Fruit fly (Drosophila melanogaster) whole organism, prepupa: Measurements from ENCODE around the gene Nuf2.
A peak's percentile ranks its signal among the peaks of the same experiment; 100 is the strongest.

Experiments
- Blimp-1 ChIP-seq: fragments of 200-800 bp; sonication (Bioruptor generic); optimal IDR thresholded peaks from 3 replicates; lab custom pipeline; 2017; ENCODE audit warnings: missing biosample characterization, missing genetic modification characterization, mild to moderate bottlenecking, moderate library complexity, missing genetic modification reagents
- CG10631 ChIP-seq: fragments of 200-800 bp; sonication (Bioruptor generic); optimal IDR thresholded peaks from 2 replicates; lab custom pipeline; 2016; ENCODE audit warnings: missing biosample characterization, missing genetic modification characterization
- CG10669 ChIP-seq: fragments of 200-800 bp; sonication (Bioruptor generic); optimal IDR thresholded peaks from 3 replicates; lab custom pipeline; 2018; ENCODE audit warnings: missing biosample characterization, mild to moderate bottlenecking, missing genetic modification characterization, moderate library complexity
- CG11294 ChIP-seq: fragments of 200-800 bp; sonication (Bioruptor generic); IDR thresholded peaks from 2 replicates; pipeline ENCODE4 v1.3.6; 2022; ENCODE audit warnings: missing biosample characterization, missing genetic modification characterization
- CG11762 ChIP-seq: fragments of 200-800 bp; sonication (Bioruptor generic); optimal IDR thresholded peaks from 3 replicates; lab custom pipeline; 2016; ENCODE audit warnings: missing biosample characterization, missing genetic modification characterization; ENCODE audit not compliant: insufficient read depth
- CG11902 ChIP-seq: fragments of 200-800 bp; sonication (Bioruptor generic); optimal IDR thresholded peaks from 3 replicates; lab custom pipeline; 2016; ENCODE audit warnings: missing biosample characterization, missing genetic modification characterization
- CG15336 ChIP-seq: fragments of 200-800 bp; sonication (Bioruptor generic); IDR thresholded peaks from 2 replicates; pipeline ENCODE4 v1.3.6; 2022; ENCODE audit warnings: missing biosample characterization, missing genetic modification characterization
- CG1621 ChIP-seq: fragments of 200-800 bp; sonication (Bioruptor generic); optimal IDR thresholded peaks from 3 replicates; lab custom pipeline; 2018; ENCODE audit warnings: missing biosample characterization, mild to moderate bottlenecking, missing genetic modification characterization
- CG16779 ChIP-seq: fragments of 200-800 bp; sonication (Bioruptor generic); optimal IDR thresholded peaks from 3 replicates; lab custom pipeline; 2017; ENCODE audit warnings: missing biosample characterization, mild to moderate bottlenecking, missing genetic modification characterization
- CG3032 ChIP-seq: fragments of 200-800 bp; optimal IDR thresholded peaks from 2 replicates; lab custom pipeline; 2019; ENCODE audit warnings: missing biosample characterization, mild to moderate bottlenecking, missing genetic modification characterization, moderate library complexity
- CG31627 ChIP-seq: fragments of 200-800 bp; sonication (Bioruptor generic); optimal IDR thresholded peaks from 3 replicates; lab custom pipeline; 2016; ENCODE audit warnings: missing biosample characterization, missing genetic modification characterization
- CG32006 ChIP-seq: fragments of 200-800 bp; sonication (Bioruptor generic); optimal IDR thresholded peaks from 3 replicates; lab custom pipeline; 2017; ENCODE audit warnings: missing biosample characterization, mild to moderate bottlenecking, missing genetic modification characterization
- CG34406 ChIP-seq: fragments of 200-800 bp; sonication (Bioruptor generic); optimal IDR thresholded peaks from 3 replicates; lab custom pipeline; 2016; ENCODE audit warnings: missing biosample characterization, missing genetic modification characterization
- CG3919 ChIP-seq: fragments of 200-800 bp; sonication (Bioruptor generic); optimal IDR thresholded peaks from 3 replicates; lab custom pipeline; 2016; ENCODE audit warnings: missing biosample characterization, missing genetic modification characterization
- CG4318 ChIP-seq: fragments of 200-800 bp; sonication (Bioruptor generic); optimal IDR thresholded peaks from 3 replicates; lab custom pipeline; 2017; ENCODE audit warnings: missing biosample characterization, mild to moderate bottlenecking, missing genetic modification characterization
- CG6276 ChIP-seq: fragments of 200-800 bp; sonication (Bioruptor generic); optimal IDR thresholded peaks from 2 replicates; lab custom pipeline; 2017; ENCODE audit warnings: missing biosample characterization, mild to moderate bottlenecking, missing genetic modification characterization
- CG6808 ChIP-seq: fragments of 200-800 bp; sonication (Bioruptor generic); optimal IDR thresholded peaks from 3 replicates; lab custom pipeline; 2017; ENCODE audit warnings: missing biosample characterization, missing genetic modification characterization, mild to moderate bottlenecking, moderate library complexity, missing genetic modification reagents
- CG6854 ChIP-seq: fragments of 200-800 bp; sonication (Bioruptor generic); optimal IDR thresholded peaks from 2 replicates; lab custom pipeline; 2017; ENCODE audit warnings: missing biosample characterization, mild to moderate bottlenecking, missing genetic modification characterization
- CG7368 ChIP-seq: fragments of 200-800 bp; sonication (Bioruptor generic); optimal IDR thresholded peaks from 3 replicates; lab custom pipeline; 2016; ENCODE audit warnings: missing biosample characterization, missing genetic modification characterization
- CG8119 ChIP-seq: fragments of 200-800 bp; sonication (Bioruptor generic); IDR thresholded peaks from 3 replicates; pipeline ENCODE4 v1.3.6; 2022; ENCODE audit warnings: missing biosample characterization, missing genetic modification characterization
- CG8632 ChIP-seq: fragments of 200-800 bp; sonication (Bioruptor generic); optimal IDR thresholded peaks from 3 replicates; lab custom pipeline; 2016; ENCODE audit warnings: missing biosample characterization, missing genetic modification characterization
- Eip75B ChIP-seq: fragments of 200-800 bp; sonication (Bioruptor generic); optimal IDR thresholded peaks from 3 replicates; lab custom pipeline; 2016; ENCODE audit warnings: missing biosample characterization, missing genetic modification characterization
- Eip78C ChIP-seq: fragments of 200-800 bp; sonication (Bioruptor generic); peaks from one replicate; lab custom pipeline; 2016; ENCODE audit warnings: missing biosample characterization, missing genetic modification characterization
- Eip93F ChIP-seq: fragments of 200-800 bp; sonication (Bioruptor generic); optimal IDR thresholded peaks from 2 replicates; lab custom pipeline; 2016; ENCODE audit warnings: missing biosample characterization, mild to moderate bottlenecking, missing genetic modification characterization
- Ets96B ChIP-seq: fragments of 200-800 bp; optimal IDR thresholded peaks from 2 replicates; lab custom pipeline; 2019; ENCODE audit warnings: missing biosample characterization, mild to moderate bottlenecking, missing genetic modification characterization, moderate library complexity
- Hr39 ChIP-seq: fragments of 200-800 bp; sonication (Bioruptor generic); optimal IDR thresholded peaks from 2 replicates; lab custom pipeline; 2016; ENCODE audit warnings: missing biosample characterization, missing genetic modification characterization
- Lpt ChIP-seq: fragments of 200-800 bp; sonication (Bioruptor generic); optimal IDR thresholded peaks from 3 replicates; lab custom pipeline; 2016; ENCODE audit warnings: missing biosample characterization, missing genetic modification characterization
- OdsH ChIP-seq: fragments of 200-800 bp; sonication (Bioruptor generic); optimal IDR thresholded peaks from 3 replicates; lab custom pipeline; 2016; ENCODE audit warnings: missing biosample characterization, missing genetic modification characterization
- Sox102F ChIP-seq: fragments of 200-800 bp; sonication (Bioruptor generic); optimal IDR thresholded peaks from 2 replicates; lab custom pipeline; 2016; ENCODE audit warnings: missing biosample characterization, mild to moderate bottlenecking, missing genetic modification characterization
- Sox14 ChIP-seq: fragments of 200-800 bp; sonication (Bioruptor generic); optimal IDR thresholded peaks from 3 replicates; lab custom pipeline; 2016; ENCODE audit warnings: missing biosample characterization, missing genetic modification characterization
- achi ChIP-seq: fragments of 200-800 bp; sonication (Bioruptor generic); optimal IDR thresholded peaks from 3 replicates; lab custom pipeline; 2016; ENCODE audit warnings: missing biosample characterization, missing genetic modification characterization
- acj6 ChIP-seq: fragments of 200-800 bp; sonication (Bioruptor generic); optimal IDR thresholded peaks from 3 replicates; lab custom pipeline; 2016; ENCODE audit warnings: missing biosample characterization, missing genetic modification characterization
- cyc ChIP-seq: fragments of 200-800 bp; sonication (Bioruptor generic); optimal IDR thresholded peaks from 3 replicates; lab custom pipeline; 2016; ENCODE audit warnings: missing biosample characterization, missing genetic modification characterization
- dac ChIP-seq: fragments of 200-800 bp; sonication (Bioruptor generic); optimal IDR thresholded peaks from 2 replicates; lab custom pipeline; 2017; ENCODE audit warnings: missing biosample characterization, mild to moderate bottlenecking, missing genetic modification characterization
- dsx ChIP-seq: fragments of 200-800 bp; optimal IDR thresholded peaks from 3 replicates; lab custom pipeline; 2019; ENCODE audit warnings: missing biosample characterization, mild to moderate bottlenecking, missing genetic modification characterization, moderate library complexity; ENCODE audit not compliant: poor library complexity, severe bottlenecking
- eg ChIP-seq: fragments of 200-800 bp; sonication (Bioruptor generic); IDR thresholded peaks from 3 replicates; pipeline ENCODE4 v1.3.6; 2022; ENCODE audit warnings: missing biosample characterization, missing genetic modification characterization
- esn ChIP-seq: fragments of 200-800 bp; sonication (Bioruptor generic); optimal IDR thresholded peaks from 2 replicates; lab custom pipeline; 2016; ENCODE audit warnings: missing biosample characterization, mild to moderate bottlenecking, missing genetic modification characterization, moderate library complexity
- fd59A ChIP-seq: fragments of 200-800 bp; sonication (Bioruptor generic); optimal IDR thresholded peaks from 2 replicates; lab custom pipeline; 2017; ENCODE audit warnings: missing biosample characterization, mild to moderate bottlenecking, missing genetic modification characterization, missing genetic modification reagents
- fkh ChIP-seq: fragments of 200-800 bp; sonication (Bioruptor generic); optimal IDR thresholded peaks from 3 replicates; lab custom pipeline; 2017; ENCODE audit warnings: missing biosample characterization, mild to moderate bottlenecking, missing genetic modification characterization, moderate library complexity
- lz ChIP-seq: fragments of 200-800 bp; sonication (Bioruptor generic); optimal IDR thresholded peaks from 3 replicates; lab custom pipeline; 2016; ENCODE audit warnings: missing biosample characterization, missing genetic modification characterization
- net ChIP-seq: fragments of 200-800 bp; sonication (Bioruptor generic); optimal IDR thresholded peaks from 3 replicates; lab custom pipeline; 2016; ENCODE audit warnings: missing biosample characterization, missing genetic modification characterization
- salr ChIP-seq, 2 experiments: fragments of 200-800 bp; sonication (Bioruptor generic); optimal IDR thresholded peaks; 3 replicates each; lab custom pipeline; 2016 to 2018; ENCODE audit warnings: missing biosample characterization in 2 of 2, missing genetic modification characterization in 2 of 2, mild to moderate bottlenecking in 1 of 2
- spab ChIP-seq: fragments of 200-800 bp; sonication (Bioruptor generic); optimal IDR thresholded peaks from 2 replicates; lab custom pipeline; 2017; ENCODE audit warnings: missing biosample characterization, mild to moderate bottlenecking, missing genetic modification characterization, missing genetic modification reagents
- svp ChIP-seq: fragments of 200-800 bp; sonication (Bioruptor generic); peaks from one replicate; lab custom pipeline; 2016; ENCODE audit warnings: missing biosample characterization, missing genetic modification characterization
- topi ChIP-seq: fragments of 200-800 bp; sonication (Bioruptor generic); optimal IDR thresholded peaks from 3 replicates; lab custom pipeline; 2016; ENCODE audit warnings: missing biosample characterization, missing genetic modification characterization
- vri ChIP-seq: fragments of 200-800 bp; sonication (Bioruptor generic); optimal IDR thresholded peaks from 3 replicates; lab custom pipeline; 2016; ENCODE audit warnings: missing biosample characterization, mild to moderate bottlenecking, missing genetic modification characterization

Nuf2 gene

DNA sequence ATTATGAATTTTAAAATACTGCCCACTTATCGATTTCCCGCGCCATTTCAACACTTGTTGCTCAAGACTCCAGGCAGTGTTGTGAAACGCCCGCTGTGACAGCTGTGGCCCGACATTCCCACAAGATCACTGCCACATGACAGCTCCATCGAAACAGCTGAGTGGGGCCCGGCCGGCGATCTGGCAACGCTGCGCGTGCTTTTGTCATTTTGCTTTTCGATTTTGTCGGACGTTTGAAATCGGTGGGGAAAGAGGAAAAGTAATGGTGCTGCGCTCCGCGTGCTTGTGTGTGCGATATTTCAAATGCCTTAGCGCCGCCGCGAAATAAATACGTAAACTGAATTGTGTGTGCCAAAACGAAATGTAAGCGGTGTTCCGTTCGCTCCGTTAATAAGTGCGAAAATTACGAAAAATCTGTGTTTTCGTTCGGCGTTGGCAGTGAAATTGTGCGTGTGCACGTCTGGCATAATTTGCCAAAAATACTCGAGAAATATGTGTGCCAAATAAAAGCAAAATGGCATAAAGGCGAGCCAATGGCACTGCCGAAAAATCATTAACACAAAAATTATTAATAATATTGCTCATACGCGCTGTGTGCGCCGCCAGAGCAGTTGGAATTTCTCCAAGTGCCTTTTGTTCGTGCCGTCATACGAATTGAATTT lies 23.4 kb downstream of the Nuf2 start (continued):
- TF ChIP-seq CG32006 (GFP tag; lab: Kevin White, UChicago) (peak; percentile 80), Eip78C (GFP tag; lab: Kevin White, UChicago) (peak; percentile 81), CG3032 (tag; lab: Kevin White, UChicago) (no peak), CG6808 (GFP tag; lab: Kevin White, UChicago) (peak; percentile 44), salr (GFP tag; optimal IDR thresholded peaks at IDR 0.05; lab: Kevin White, UChicago) (peak in 1 of 2 experiments; percentile 66), Eip93F (GFP tag; lab: Kevin White, UChicago) (no peak), fd59A (GFP tag; lab: Kevin White, UChicago) (peak; percentile 18), esn (peak; percentile 47), CG1621 (no peak), spab (GFP tag; lab: Kevin White, UChicago) (no peak), CG16779 (peak; percentile 25), Eip75B (GFP tag; lab: Kevin White, UChicago) (peak; percentile 50), CG15336 (GFP tag; lab: Robert Waterston, UW) (peak; percentile 84), CG34406 (GFP tag; lab: Kevin White, UChicago) (no peak), cyc (GFP tag; lab: Kevin White, UChicago) (no peak), eg (peak; percentile 62), Ets96B (no peak), CG8119 (GFP tag; lab: Robert Waterston, UW) (peak; percentile 86), topi (GFP tag; lab: Kevin White, UChicago) (peak; percentile 3), achi (peak; percentile 100), Hr39 (GFP tag; lab: Kevin White, UChicago) (peak; percentile 31), CG7368 (GFP tag; lab: Kevin White, UChicago) (no peak), CG10631 (peak; percentile 9), svp (GFP tag; lab: Kevin White, UChicago) (peak; percentile 30), CG11902 (no peak)

DNA sequence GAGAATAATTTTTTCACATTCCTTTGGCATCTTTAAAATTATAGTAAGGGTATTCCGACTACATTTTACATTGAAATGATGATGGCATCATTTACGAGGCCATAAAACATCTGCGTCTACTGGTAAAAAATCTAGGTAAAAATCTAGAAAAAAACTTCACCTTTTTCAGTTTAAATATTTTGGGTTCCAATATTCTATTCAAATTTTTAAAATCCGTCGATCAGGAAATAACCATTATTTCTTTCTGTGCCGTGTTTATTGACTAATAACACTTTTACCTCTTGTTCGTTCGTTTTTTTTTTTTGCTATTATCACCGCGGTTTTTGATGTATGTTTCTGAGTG lies 26.3 kb downstream of the Nuf2 start:
- TF ChIP-seq Sox14 (GFP tag; lab: Kevin White, UChicago) (peak; percentile 87), dsx (peak; percentile 24), spab (GFP tag; lab: Kevin White, UChicago) (peak; percentile 20), Lpt (peak; percentile 36), CG11294 (GFP tag; lab: Robert Waterston, UW) (peak; percentile 62; the same call in 1 of the 2 replicates), CG16779 (no peak), CG3032 (tag; lab: Kevin White, UChicago) (peak; percentile 9), CG10669 (GFP tag; lab: Kevin White, UChicago) (peak; percentile 28), Sox102F (GFP tag; lab: Kevin White, UChicago) (peak; percentile 57), CG7368 (GFP tag; lab: Kevin White, UChicago) (peak; percentile 49), eg (peak; percentile 83), fkh (GFP tag; lab: Kevin White, UChicago) (no peak), Hr39 (GFP tag; lab: Kevin White, UChicago) (peak; percentile 83), CG6808 (GFP tag; lab: Kevin White, UChicago) (peak; percentile 27), vri (GFP tag; lab: Kevin White, UChicago) (peak; percentile 82), CG11762 (GFP tag; lab: Kevin White, UChicago) (peak; percentile 60), Eip75B (GFP tag; lab: Kevin White, UChicago) (peak; percentile 57), esn (peak; percentile 90), CG8119 (GFP tag; lab: Robert Waterston, UW) (peak; percentile 75; the same call in 2 of the 3 replicates), dac (GFP tag; lab: Kevin White, UChicago) (peak; percentile 26), lz (GFP tag; lab: Kevin White, UChicago) (peak; percentile 86), CG15336 (GFP tag; lab: Robert Waterston, UW) (peak; percentile 81), Eip93F (GFP tag; lab: Kevin White, UChicago) (peak; percentile 67), CG3919 (GFP tag; lab: Kevin White, UChicago) (peak; percentile 45), CG6854 (no peak), CG4318 (GFP tag; lab: Kevin White, UChicago) (peak; percentile 12), Blimp-1 (GFP tag; lab: Kevin White, UChicago) (peak; percentile 34), acj6 (GFP tag; lab: Kevin White, UChicago) (peak; percentile 55), salr (GFP tag; optimal IDR thresholded peaks at IDR 0.05; lab: Kevin White, UChicago) (peak in 1 of 2 experiments; percentile 64), OdsH (GFP tag; lab: Kevin White, UChicago) (peak; percentile 81), achi (peak; percentile 64), CG31627 (GFP tag; lab: Kevin White, UChicago) (peak; percentile 81), CG6276 (GFP tag; lab: Kevin White, UChicago) (peak; percentile 57), CG1621 (no peak), net (GFP tag; lab: Kevin White, UChicago) (peak; percentile 79), CG34406 (GFP tag; lab: Kevin White, UChicago) (peak; percentile 50), svp (GFP tag; lab: Kevin White, UChicago) (peak; percentile 85), CG8632 (peak; percentile 23)
